Worm (Caenorhabditis elegans): ENCODE data around the gene Y39G8B.9.
"Not testable (repeated sequence)": the region's sequence is repeated elsewhere in the genome, so short reads cannot be mapped to it uniquely, and the experiment has no call there.

The Y39G8B.9 gene

DNA sequence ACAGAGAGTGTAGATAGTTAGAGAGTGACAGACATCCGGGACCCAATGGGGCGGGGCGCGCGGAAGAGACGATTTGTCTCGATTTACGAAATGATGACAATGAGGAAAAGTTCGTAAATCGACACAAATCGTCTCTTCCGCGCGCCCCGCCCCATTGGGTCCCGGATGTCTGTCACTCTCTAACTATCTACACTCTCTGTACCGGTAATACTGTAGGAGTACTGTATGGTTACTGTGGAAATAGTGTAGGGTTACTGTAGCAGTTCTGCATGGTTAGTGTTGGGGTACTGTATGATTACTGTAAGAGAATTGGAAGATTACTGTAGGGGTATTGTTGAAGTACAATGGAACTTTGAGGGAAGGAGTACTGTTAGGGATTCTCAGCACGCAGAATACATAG lies 40.1 kb downstream of the Y39G8B.9 start, which contains the start of gene F01D5.10:
F01D5.10 (minus strand) TSS at position 101 of the 400 bp plus-strand sequence.
- TF ChIP-seq lin-38 (GFP tag; IDR thresholded peaks at IDR 0.05); skn-1 (tag; optimal IDR thresholded peaks at IDR 0.05); daf-16 (GFP tag; optimal IDR thresholded peaks at IDR 0.05); daf-16 (tag; optimal IDR thresholded peaks at IDR 0.05): not testable (repeated sequence)
